Worm (Caenorhabditis elegans) whole organism, L3 larva: ENCODE measurements around the gene chil-19.

Source experiments
- R02D3.7 ChIP-seq: fragments of 150-350 bp; optimal IDR thresholded peaks from 2 replicates; lab custom pipeline; 2014; ENCODE audit warnings: missing biosample characterization, missing genetic modification characterization
- ceh-16 ChIP-seq: sonication (generic microtip); optimal IDR thresholded peaks from 2 replicates; lab custom pipeline; 2017; ENCODE audit warnings: missing biosample characterization, missing genetic modification characterization
- ceh-28 ChIP-seq: fragments of 150-350 bp; optimal IDR thresholded peaks from 2 replicates; lab custom pipeline; 2014; ENCODE audit warnings: missing biosample characterization, missing genetic modification reagents, missing genetic modification characterization
- ceh-82 ChIP-seq: fragments of 150-350 bp; optimal IDR thresholded peaks from 2 replicates; lab custom pipeline; 2014; ENCODE audit warnings: missing biosample characterization, missing genetic modification characterization
- daf-12 ChIP-seq: fragments of 150-350 bp; optimal IDR thresholded peaks from 2 replicates; lab custom pipeline; 2014; ENCODE audit warnings: missing biosample characterization, missing genetic modification reagents, missing genetic modification characterization
- elt-3 ChIP-seq, 3 experiments: fragments of 150-350 bp in 1 of 3; sonication (generic microtip) in 2 of 3; optimal IDR thresholded peaks; 2 replicates in 2 of 3; 4 replicates in 1 of 3; lab custom pipeline; 2014 to 2017; ENCODE audit warnings: missing biosample characterization in 3 of 3, missing genetic modification characterization in 3 of 3
- mdl-1 ChIP-seq: fragments of 150-350 bp; optimal IDR thresholded peaks from 2 replicates; lab custom pipeline; 2014; ENCODE audit warnings: missing biosample characterization, missing genetic modification characterization
- mml-1 ChIP-seq: fragments of 150-350 bp; sonication (generic microtip); optimal IDR thresholded peaks from 3 replicates; lab custom pipeline; 2014; ENCODE audit warnings: missing biosample characterization, missing genetic modification characterization
- nhr-237 ChIP-seq: fragments of 150-350 bp; optimal IDR thresholded peaks from 2 replicates; lab custom pipeline; 2014; ENCODE audit warnings: missing biosample characterization, missing genetic modification characterization
- pha-4 ChIP-seq: fragments of 150-350 bp; optimal IDR thresholded peaks from 2 replicates; lab custom pipeline; 2014; ENCODE audit warnings: missing biosample characterization, missing genetic modification reagents, missing genetic modification characterization
- snpc-4 ChIP-seq: fragments of 150-350 bp; optimal IDR thresholded peaks from 2 replicates; lab custom pipeline; 2014; ENCODE audit warnings: missing biosample characterization, missing genetic modification characterization
- ztf-11 ChIP-seq: fragments of 150-350 bp; optimal IDR thresholded peaks from 2 replicates; lab custom pipeline; 2014; ENCODE audit warnings: missing biosample characterization, missing genetic modification characterization

ce11 chrII:9482529-9482928 is 28.3 kb upstream of the chil-19 start:
- TF ChIP-seq daf-12 (tag; lab: Kevin White, UChicago) (no peak), pha-4 (tag; lab: Kevin White, UChicago) (no peak), ztf-11 (tag; lab: Kevin White, UChicago) (no peak), ceh-82 (tag; lab: Kevin White, UChicago) (no peak), nhr-237 (tag; lab: Kevin White, UChicago) (no peak), mdl-1 (tag; lab: Kevin White, UChicago) (no peak), R02D3.7 (tag; lab: Kevin White, UChicago) (no peak), mml-1 (tag; lab: Kevin White, UChicago) (no peak), snpc-4 (tag; lab: Kevin White, UChicago) (no peak), ceh-16 (tag; lab: Kevin White, UChicago) (no peak), elt-3 (tag; optimal IDR thresholded peaks at IDR 0.05; lab: Kevin White, UChicago) (no peak), ceh-28 (no peak)
